Fruit fly (Drosophila melanogaster) whole organism: Measurements from ENCODE around the gene FER.

Experiments used
- CG8478 ChIP-seq: fragments of >200 bp; optimal IDR thresholded peaks from 2 replicates; lab custom pipeline; 2018; ENCODE audit warnings: inconsistent platforms
- Dll ChIP-seq: fragments of >200 bp; optimal IDR thresholded peaks from 2 replicates; lab custom pipeline; 2017
- EcR ChIP-seq, 2 experiments: fragments of >200 bp; optimal IDR thresholded peaks; 2 replicates each; lab custom pipeline; 2017; ENCODE audit warnings: missing biosample characterization in 2 of 2, missing genetic modification characterization in 2 of 2, missing genetic modification reagents in 2 of 2
- pan ChIP-seq: fragments of >200 bp; optimal IDR thresholded peaks from 2 replicates; lab custom pipeline; 2017
- psq ChIP-seq: fragments of >200 bp; optimal IDR thresholded peaks from 2 replicates; lab custom pipeline; 2017
- usp ChIP-seq: fragments of >200 bp; optimal IDR thresholded peaks from 2 replicates; lab custom pipeline; 2017; ENCODE audit warnings: missing biosample characterization, missing genetic modification characterization, mixed read lengths

DNA sequence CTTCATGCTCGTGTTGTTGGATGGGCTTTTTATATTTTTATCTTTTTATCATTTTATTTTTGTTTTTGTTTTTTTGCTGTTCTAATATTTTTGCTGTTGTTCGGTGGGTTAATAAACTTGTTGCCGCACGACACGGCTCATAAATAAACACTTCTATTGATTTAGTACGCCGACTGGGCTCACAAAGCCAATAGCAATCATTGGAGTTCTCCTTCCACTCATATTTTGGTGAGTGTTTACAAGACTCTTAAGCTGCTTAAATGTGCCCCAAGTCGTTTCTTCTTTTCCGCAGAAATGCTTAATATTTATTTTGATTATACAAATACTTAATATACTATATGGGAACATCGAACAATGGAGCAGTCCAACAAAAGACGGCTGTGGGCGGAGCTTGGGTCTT lies 4.1 kb downstream of the FER start:
- no peak for TF ChIP-seq psq
- no peak for TF ChIP-seq usp
- TF ChIP-seq Dll: no peak
- TF ChIP-seq EcR (GFP tag; optimal IDR thresholded peaks at IDR 0.05; lab: Kevin White, UChicago): no peak
- no peak for TF ChIP-seq CG8478 (lab: Kevin White, UChicago)
- no peak for TF ChIP-seq pan (lab: Kevin White, UChicago)
